Fruit fly (Drosophila melanogaster) whole organism, embryonic: ENCODE measurements around the gene Vps13D.

Experiments used
- ATbp ChIP-seq: fragments of 200-800 bp; sonication (Bioruptor generic); optimal IDR thresholded peaks from 2 replicates; lab custom pipeline; 2017; ENCODE audit warnings: missing biosample characterization, mild to moderate bottlenecking, missing genetic modification characterization, missing genetic modification reagents
- Aef1 ChIP-seq: fragments of 200-800 bp; sonication (Bioruptor generic); IDR thresholded peaks from 3 replicates; pipeline ENCODE4 v1.3.6; 2022; ENCODE audit warnings: missing biosample characterization, missing genetic modification characterization
- Bteb2 ChIP-seq: fragments of 200-800 bp; sonication (Bioruptor generic); optimal IDR thresholded peaks from 2 replicates; lab custom pipeline; 2016; ENCODE audit warnings: missing biosample characterization, missing genetic modification characterization
- CG10147 ChIP-seq: fragments of 200-800 bp; sonication (Bioruptor generic); optimal IDR thresholded peaks from 2 replicates; lab custom pipeline; 2019; ENCODE audit warnings: missing biosample characterization, mild to moderate bottlenecking, missing genetic modification characterization, moderate library complexity
- CG10267 ChIP-seq: fragments of 200-800 bp; sonication (Bioruptor generic); optimal IDR thresholded peaks from 2 replicates; lab custom pipeline; 2018; ENCODE audit warnings: missing biosample characterization, mild to moderate bottlenecking, missing genetic modification characterization, moderate library complexity
- CG11247 ChIP-seq: fragments of 200-800 bp; sonication (Bioruptor generic); IDR thresholded peaks from 2 replicates; pipeline ENCODE4 v1.3.6; 2022; ENCODE audit warnings: missing biosample characterization, missing genetic modification characterization
- CG12236 ChIP-seq: fragments of 200-800 bp; sonication (Bioruptor generic); optimal IDR thresholded peaks from 2 replicates; lab custom pipeline; 2016; ENCODE audit warnings: missing biosample characterization, missing genetic modification characterization
- CG12659 ChIP-seq: fragments of 200-800 bp; sonication (Bioruptor generic); optimal IDR thresholded peaks from 3 replicates; lab custom pipeline; 2017; ENCODE audit warnings: mild to moderate bottlenecking, missing biosample characterization, missing genetic modification reagents, missing genetic modification characterization
- CG15011 ChIP-seq: fragments of 200-800 bp; sonication (Bioruptor generic); optimal IDR thresholded peaks from 3 replicates; lab custom pipeline; 2018; ENCODE audit warnings: missing biosample characterization, mild to moderate bottlenecking, missing genetic modification characterization
- CG16779 ChIP-seq: fragments of 200-800 bp; sonication (Bioruptor generic); IDR thresholded peaks from 2 replicates; pipeline ENCODE4 v1.3.6; 2022; ENCODE audit warnings: missing biosample characterization, missing genetic modification characterization
- CG16813 ChIP-seq: fragments of 200-800 bp; sonication (Bioruptor generic); IDR thresholded peaks from 3 replicates; pipeline ENCODE4 v1.3.6; 2022; ENCODE audit warnings: missing biosample characterization, missing genetic modification characterization; ENCODE audit not compliant: partially characterized antibody
- CG17359 ChIP-seq: fragments of 200-800 bp; sonication (Bioruptor generic); optimal IDR thresholded peaks from 3 replicates; lab custom pipeline; 2018; ENCODE audit warnings: missing biosample characterization, mild to moderate bottlenecking, missing genetic modification characterization, moderate library complexity
- CG2202 ChIP-seq: fragments of 200-800 bp; sonication (Bioruptor generic); optimal IDR thresholded peaks from 2 replicates; lab custom pipeline; 2018; ENCODE audit warnings: missing biosample characterization, mild to moderate bottlenecking, missing genetic modification characterization
- CG2678 ChIP-seq: fragments of 200-800 bp; sonication (Bioruptor generic); optimal IDR thresholded peaks from 3 replicates; lab custom pipeline; 2019; ENCODE audit warnings: missing biosample characterization, mild to moderate bottlenecking, missing genetic modification characterization, moderate library complexity
- CG31441 ChIP-seq: fragments of 200-800 bp; sonication (Bioruptor generic); IDR thresholded peaks from 2 replicates; pipeline ENCODE4 v1.3.6; 2022; ENCODE audit warnings: missing biosample characterization, missing genetic modification characterization
- CG4617 ChIP-seq: fragments of 200-800 bp; sonication (Bioruptor generic); optimal IDR thresholded peaks from 3 replicates; lab custom pipeline; 2016; ENCODE audit warnings: missing biosample characterization, missing genetic modification characterization, borderline replicate concordance
- CG4707 ChIP-seq: fragments of 200-800 bp; sonication (Bioruptor generic); optimal IDR thresholded peaks from 2 replicates; lab custom pipeline; 2018; ENCODE audit warnings: missing biosample characterization, mild to moderate bottlenecking, missing genetic modification characterization, moderate library complexity
- CG7928 ChIP-seq: fragments of 200-800 bp; sonication (Bioruptor generic); optimal IDR thresholded peaks from 2 replicates; lab custom pipeline; 2017; ENCODE audit warnings: missing biosample characterization, mild to moderate bottlenecking, missing genetic modification characterization
- CG7963 ChIP-seq: fragments of 200-800 bp; sonication (Bioruptor generic); IDR thresholded peaks from 3 replicates; pipeline ENCODE4 v1.3.6; 2022; ENCODE audit warnings: missing biosample characterization, missing genetic modification characterization; ENCODE audit not compliant: partially characterized antibody
- CG9437 ChIP-seq: fragments of 200-800 bp; sonication (Bioruptor generic); optimal IDR thresholded peaks from 2 replicates; lab custom pipeline; 2018; ENCODE audit warnings: missing biosample characterization, mild to moderate bottlenecking, missing genetic modification characterization
- CG9817 ChIP-seq: fragments of 200-800 bp; sonication (Bioruptor generic); optimal IDR thresholded peaks from 2 replicates; lab custom pipeline; 2018; ENCODE audit warnings: missing biosample characterization, mild to moderate bottlenecking, missing genetic modification characterization, moderate library complexity
- Camta ChIP-seq: fragments of 200-800 bp; sonication (Bioruptor generic); optimal IDR thresholded peaks from 2 replicates; lab custom pipeline; 2016; ENCODE audit warnings: missing biosample characterization, missing genetic modification characterization
- Dref ChIP-seq: fragments of 200-800 bp; sonication (Bioruptor generic); IDR thresholded peaks from 2 replicates; pipeline ENCODE4 v1.3.6; 2022; ENCODE audit warnings: missing biosample characterization, missing genetic modification characterization
- Gug ChIP-seq: fragments of 200-800 bp; sonication (Bioruptor generic); IDR thresholded peaks from 4 replicates; pipeline ENCODE4 v1.3.6; 2022; ENCODE audit warnings: missing biosample characterization, missing genetic modification characterization
- HLH54F ChIP-seq: fragments of 200-800 bp; sonication (Bioruptor generic); optimal IDR thresholded peaks from 3 replicates; lab custom pipeline; 2016; ENCODE audit warnings: missing biosample characterization, missing genetic modification characterization
- Hr39 ChIP-seq: fragments of >200 bp; optimal IDR thresholded peaks from 2 replicates; lab custom pipeline; 2017
- Hr78 ChIP-seq, 2 experiments: fragments of 200-800 bp in 1 of 2; fragments of >200 bp in 1 of 2; sonication (Bioruptor generic) in 1 of 2; optimal IDR thresholded peaks; 2 replicates each; lab custom pipeline; 2017 to 2019; ENCODE audit warnings: missing biosample characterization in 2 of 2, missing genetic modification characterization in 2 of 2, mild to moderate bottlenecking in 1 of 2, moderate library complexity in 1 of 2
- MESR4 ChIP-seq: fragments of 200-800 bp; sonication (Bioruptor generic); optimal IDR thresholded peaks from 2 replicates; lab custom pipeline; 2018; ENCODE audit warnings: missing biosample characterization, mild to moderate bottlenecking, missing genetic modification characterization, moderate library complexity
- Mrtf ChIP-seq: fragments of 200-800 bp; sonication (Bioruptor generic); IDR thresholded peaks from 3 replicates; pipeline ENCODE4 v1.3.6; 2022; ENCODE audit warnings: missing biosample characterization, missing genetic modification characterization
- NC2α ChIP-seq: fragments of 200-800 bp; sonication (Bioruptor generic); optimal IDR thresholded peaks from 2 replicates; lab custom pipeline; 2016; ENCODE audit warnings: missing biosample characterization, missing genetic modification characterization
- NFAT ChIP-seq: fragments of 200-800 bp; sonication (Bioruptor generic); IDR thresholded peaks from 2 replicates; pipeline ENCODE4 v1.3.6; 2022; ENCODE audit warnings: missing biosample characterization, missing genetic modification characterization
- NfI ChIP-seq: fragments of 200-800 bp; sonication (Bioruptor generic); optimal IDR thresholded peaks from 3 replicates; lab custom pipeline; 2018; ENCODE audit warnings: missing biosample characterization, mild to moderate bottlenecking, missing genetic modification characterization, moderate library complexity
- Optix ChIP-seq: fragments of 200-800 bp; sonication (Bioruptor generic); IDR thresholded peaks from 3 replicates; pipeline ENCODE4 v1.3.6; 2022; ENCODE audit warnings: missing biosample characterization, missing genetic modification characterization
- Spps ChIP-seq: fragments of 200-800 bp; sonication (Bioruptor generic); optimal IDR thresholded peaks from 2 replicates; lab custom pipeline; 2018; ENCODE audit warnings: missing biosample characterization, mild to moderate bottlenecking, missing genetic modification characterization
- bigmax ChIP-seq: fragments of 200-800 bp; sonication (Bioruptor generic); optimal IDR thresholded peaks from 2 replicates; lab custom pipeline; 2018; ENCODE audit warnings: missing biosample characterization, mild to moderate bottlenecking, missing genetic modification characterization
- crol ChIP-seq: fragments of 200-800 bp; sonication (Bioruptor generic); IDR thresholded peaks from 2 replicates; pipeline ENCODE4 v1.3.6; 2022; ENCODE audit warnings: missing biosample characterization, missing genetic modification characterization
- gcm2 ChIP-seq: fragments of 200-800 bp; sonication (Bioruptor generic); optimal IDR thresholded peaks from 2 replicates; lab custom pipeline; 2016; ENCODE audit warnings: missing biosample characterization, missing genetic modification characterization
- inv ChIP-seq: fragments of 200-800 bp; sonication (Bioruptor generic); IDR thresholded peaks from 2 replicates; pipeline ENCODE4 v1.3.6; 2022; ENCODE audit warnings: missing biosample characterization, missing genetic modification characterization; ENCODE audit not compliant: partially characterized antibody
- lilli ChIP-seq: fragments of 200-800 bp; sonication (Bioruptor generic); optimal IDR thresholded peaks from 3 replicates; lab custom pipeline; 2016; ENCODE audit warnings: missing biosample characterization, missing genetic modification characterization
- rib ChIP-seq: fragments of 200-800 bp; sonication (Bioruptor generic); IDR thresholded peaks from 2 replicates; pipeline ENCODE4 v1.3.6; 2022; ENCODE audit warnings: missing biosample characterization, missing genetic modification characterization
- run ChIP-seq: fragments of 200-800 bp; sonication (Bioruptor generic); optimal IDR thresholded peaks from 3 replicates; lab custom pipeline; 2018; ENCODE audit warnings: missing biosample characterization, mild to moderate bottlenecking, missing genetic modification characterization
- scrt ChIP-seq: fragments of 200-800 bp; sonication (Bioruptor generic); optimal IDR thresholded peaks from 2 replicates; lab custom pipeline; 2018; ENCODE audit warnings: missing biosample characterization, mild to moderate bottlenecking, missing genetic modification characterization, moderate library complexity
- sisA ChIP-seq: fragments of 200-800 bp; sonication (Bioruptor generic); IDR thresholded peaks from 2 replicates; pipeline ENCODE4 v1.3.6; 2022; ENCODE audit warnings: missing biosample characterization, missing genetic modification characterization
- slbo ChIP-seq: fragments of 200-800 bp; sonication (Bioruptor generic); IDR thresholded peaks from 2 replicates; pipeline ENCODE4 v1.3.6; 2022; ENCODE audit warnings: missing biosample characterization, missing genetic modification characterization
- sug ChIP-seq: fragments of 200-800 bp; optimal IDR thresholded peaks from 2 replicates; lab custom pipeline; 2019; ENCODE audit warnings: missing biosample characterization, mild to moderate bottlenecking, missing genetic modification characterization, moderate library complexity
- tio ChIP-seq: fragments of 200-800 bp; sonication (Bioruptor generic); optimal IDR thresholded peaks from 2 replicates; lab custom pipeline; 2017; ENCODE audit warnings: missing biosample characterization, missing genetic modification characterization, inconsistent platforms
- ttk ChIP-seq: fragments of 200-800 bp; sonication (Bioruptor generic); IDR thresholded peaks from 2 replicates; pipeline ENCODE4 v2.1.2; 2022; ENCODE audit warnings: missing biosample characterization, missing genetic modification characterization
- unpg ChIP-seq: fragments of 200-800 bp; sonication (Bioruptor generic); optimal IDR thresholded peaks from 3 replicates; lab custom pipeline; 2018; ENCODE audit warnings: missing biosample characterization, mild to moderate bottlenecking, missing genetic modification characterization, moderate library complexity
- zen ChIP-seq: fragments of 200-800 bp; sonication (Bioruptor generic); optimal IDR thresholded peaks from 3 replicates; lab custom pipeline; 2018; ENCODE audit warnings: missing biosample characterization, mild to moderate bottlenecking, missing genetic modification characterization, moderate library complexity
- zen2 ChIP-seq: fragments of 200-800 bp; sonication (Bioruptor generic); IDR thresholded peaks from 3 replicates; pipeline ENCODE4 v1.3.6; 2022; ENCODE audit warnings: missing biosample characterization, missing genetic modification characterization; ENCODE audit not compliant: partially characterized antibody
- zf30C ChIP-seq: fragments of 200-800 bp; sonication (Bioruptor generic); optimal IDR thresholded peaks from 3 replicates; lab custom pipeline; 2018; ENCODE audit warnings: missing biosample characterization, mild to moderate bottlenecking, missing genetic modification characterization

Vps13D gene

dm6 chr3L:12741608-12742007 lies 13.2 kb upstream of the Vps13D start, which contains the start of gene CG32112 (continued):
- TF ChIP-seq Aef1 (GFP tag; lab: Robert Waterston, UW) = no peak
- no peak for TF ChIP-seq tio
- no peak for TF ChIP-seq run (tag; lab: Kevin White, UChicago)
- TF ChIP-seq unpg = no peak
- no peak for TF ChIP-seq ttk
- TF ChIP-seq slbo = no peak
- TF ChIP-seq CG10267 (tag; lab: Kevin White, UChicago) = peak; percentile 40
- TF ChIP-seq CG9817 = no peak
- no peak; the same call in 2 of the 3 replicates for TF ChIP-seq zen2 (GFP tag; lab: Robert Waterston, UW)
- TF ChIP-seq inv = 0 out of 2 replicates have a peak, but pooled peaks have one; percentile 17
- TF ChIP-seq CG2678 = no peak
- TF ChIP-seq CG16779 (GFP tag; lab: Robert Waterston, UW) = no peak
- no peak for TF ChIP-seq CG11247 (GFP tag; lab: Robert Waterston, UW)
- TF ChIP-seq zen = no peak
- no peak; the same call in 1 of the 2 replicates for TF ChIP-seq Dref (GFP tag; lab: Robert Waterston, UW)
- TF ChIP-seq Mrtf (GFP tag; lab: Robert Waterston, UW) = no peak
- TF ChIP-seq CG15011 = no peak
- TF ChIP-seq CG16813 (GFP tag; lab: Robert Waterston, UW) = peak; percentile 60
- TF ChIP-seq Hr39 (lab: Kevin White, UChicago) = no peak
- no peak for TF ChIP-seq ATbp (GFP tag; lab: Kevin White, UChicago)
- no peak for TF ChIP-seq Spps (tag; lab: Kevin White, UChicago)
- TF ChIP-seq zf30C = no peak
- no peak for TF ChIP-seq NfI (GFP tag; lab: Kevin White, UChicago)
- no peak for TF ChIP-seq NFAT (GFP tag; lab: Robert Waterston, UW)
- TF ChIP-seq CG12236 = no peak
- no peak for TF ChIP-seq bigmax
- TF ChIP-seq CG31441 (GFP tag; lab: Robert Waterston, UW) = no peak
- TF ChIP-seq CG10147 (GFP tag; lab: Kevin White, UChicago) = no peak
- TF ChIP-seq CG12659 (GFP tag; lab: Kevin White, UChicago) = peak; percentile 57
- no peak for TF ChIP-seq Camta (GFP tag; lab: Kevin White, UChicago)
- TF ChIP-seq Bteb2 (GFP tag; lab: Kevin White, UChicago) = no peak
- no peak for TF ChIP-seq CG4707
- no peak for TF ChIP-seq rib
- peak; percentile 53; the same call in 1 of the 3 replicates for TF ChIP-seq CG7963 (GFP tag; lab: Robert Waterston, UW)
- no peak for TF ChIP-seq CG7928 (GFP tag; lab: Kevin White, UChicago)
- no peak for TF ChIP-seq gcm2
- peak; percentile 86 for TF ChIP-seq CG9437 (GFP tag; lab: Kevin White, UChicago)
- TF ChIP-seq sisA = no peak
- TF ChIP-seq scrt (GFP tag; lab: Kevin White, UChicago) = no peak
- TF ChIP-seq Gug (GFP tag; lab: Robert Waterston, UW) = no peak
- peak; percentile 47 for TF ChIP-seq MESR4 (GFP tag; lab: Kevin White, UChicago)
- TF ChIP-seq lilli = peak; percentile 52
- peak; percentile 50 for TF ChIP-seq CG4617
- TF ChIP-seq sug (tag; lab: Kevin White, UChicago) = no peak
- TF ChIP-seq Optix (GFP tag; lab: Robert Waterston, UW) = no peak
- no peak for TF ChIP-seq HLH54F (GFP tag; lab: Kevin White, UChicago)
- no peak for TF ChIP-seq CG17359 (tag; lab: Kevin White, UChicago)
- no peak for TF ChIP-seq NC2α (GFP tag; lab: Kevin White, UChicago)
- TF ChIP-seq CG2202 = no peak
- TF ChIP-seq Hr78 (GFP tag; optimal IDR thresholded peaks at IDR 0.05; lab: Kevin White, UChicago) = no peak
- no peak for TF ChIP-seq crol (GFP tag; lab: Robert Waterston, UW)
